Fruit fly (Drosophila melanogaster) whole organism, pupa: ENCODE data around the gene CG4565.

Experiments
- CG12605 ChIP-seq: fragments of 200-800 bp; sonication (Bioruptor generic); IDR thresholded peaks from 2 replicates; pipeline ENCODE4 v1.3.6; 2022; ENCODE audit warnings: missing biosample characterization, missing genetic modification characterization
- CG13204 ChIP-seq: fragments of 200-800 bp; sonication (Bioruptor generic); optimal IDR thresholded peaks from 2 replicates; lab custom pipeline; 2018; ENCODE audit warnings: missing biosample characterization, mild to moderate bottlenecking, missing genetic modification characterization, moderate library complexity
- CG14655 ChIP-seq: fragments of 200-800 bp; sonication (Bioruptor generic); optimal IDR thresholded peaks from 3 replicates; lab custom pipeline; 2017; ENCODE audit warnings: mild to moderate bottlenecking, missing biosample characterization, missing genetic modification reagents, missing genetic modification characterization
- CG15710 ChIP-seq: fragments of 200-800 bp; sonication (Bioruptor generic); optimal IDR thresholded peaks from 2 replicates; lab custom pipeline; 2018; ENCODE audit warnings: missing biosample characterization, mild to moderate bottlenecking, missing genetic modification characterization, moderate library complexity
- CG17806 ChIP-seq: fragments of 200-800 bp; sonication (Bioruptor generic); optimal IDR thresholded peaks from 2 replicates; lab custom pipeline; 2018; ENCODE audit warnings: missing biosample characterization, mild to moderate bottlenecking, missing genetic modification characterization, moderate library complexity
- CG34367 ChIP-seq: fragments of 200-800 bp; sonication (Bioruptor generic); optimal IDR thresholded peaks from 2 replicates; lab custom pipeline; 2018; ENCODE audit warnings: missing biosample characterization, mild to moderate bottlenecking, missing genetic modification characterization
- CG4496 ChIP-seq: fragments of 200-800 bp; sonication (Bioruptor generic); IDR thresholded peaks from 3 replicates; pipeline ENCODE4 v1.3.6; 2022; ENCODE audit warnings: missing biosample characterization, missing genetic modification characterization
- CG8301 ChIP-seq: fragments of 200-800 bp; sonication (Bioruptor generic); optimal IDR thresholded peaks from 2 replicates; lab custom pipeline; 2018; ENCODE audit warnings: missing biosample characterization, mild to moderate bottlenecking, missing genetic modification characterization
- EcR ChIP-seq: fragments of 200-800 bp; sonication (Bioruptor generic); optimal IDR thresholded peaks from 3 replicates; lab custom pipeline; 2019; ENCODE audit warnings: missing biosample characterization, missing genetic modification characterization, mild to moderate bottlenecking, moderate library complexity, missing genetic modification reagents
- Ets98B ChIP-seq: fragments of 200-800 bp; sonication (Bioruptor generic); IDR thresholded peaks from 2 replicates; pipeline ENCODE4 v1.3.6; 2022; ENCODE audit warnings: missing biosample characterization, missing genetic modification characterization
- Pif1B ChIP-seq: fragments of 200-800 bp; sonication (Bioruptor generic); optimal IDR thresholded peaks from 3 replicates; lab custom pipeline; 2016; ENCODE audit warnings: missing biosample characterization, missing genetic modification characterization
- Snoo ChIP-seq: fragments of 200-800 bp; sonication (Bioruptor generic); optimal IDR thresholded peaks from 3 replicates; lab custom pipeline; 2017; ENCODE audit warnings: missing biosample characterization, mild to moderate bottlenecking, missing genetic modification characterization, inconsistent platforms
- fd96Ca ChIP-seq: fragments of 200-800 bp; sonication (Bioruptor generic); IDR thresholded peaks from 3 replicates; pipeline ENCODE4 v1.3.6; 2022; ENCODE audit warnings: missing biosample characterization, missing genetic modification characterization
- gl ChIP-seq: fragments of 200-800 bp; sonication (Bioruptor generic); optimal IDR thresholded peaks from 2 replicates; lab custom pipeline; 2018; ENCODE audit warnings: missing biosample characterization, mild to moderate bottlenecking, missing genetic modification characterization

- TF ChIP-seq gl (tag; lab: Kevin White, UChicago) (no peak), Pif1B (no peak), CG8301 (no peak), EcR (GFP tag; lab: Kevin White, UChicago) (no peak), CG12605 (GFP tag; lab: Robert Waterston, UW) (no peak), Ets98B (no peak), CG4496 (no peak), CG14655 (GFP tag; lab: Kevin White, UChicago) (no peak), Snoo (no peak), CG15710 (tag; lab: Kevin White, UChicago) (no peak), CG34367 (tag; lab: Kevin White, UChicago) (no peak), fd96Ca (GFP tag; lab: Robert Waterston, UW) (no peak), CG13204 (no peak), CG17806 (no peak)
Observed at dm6 chr3R:10859713-10860112, 7.2 kb downstream of the CG4565 start, which contains the start of gene CG14694.
